Worm (Caenorhabditis elegans): Measurements from ENCODE around the gene Y47C4A.1.
"Not testable (repeated sequence)": the region's sequence is repeated elsewhere in the genome, so short reads cannot be mapped to it uniquely, and the experiment has no call there.

The Y47C4A.1 gene

ce11 chrX:286116-286515 is at the start of gene Y47C4A.1:
TSS of gene Y47C4A.1 (minus strand) at chrX:286216.
- TF ChIP-seq ceh-13 (GFP tag; optimal IDR thresholded peaks at IDR 0.05); F13C5.2 (tag; optimal IDR thresholded peaks at IDR 0.05); hnd-1 (tag; optimal IDR thresholded peaks at IDR 0.05): not testable (repeated sequence)

ce11 chrX:334452-334851 is 48.4 kb upstream of the Y47C4A.1 start:
- TF ChIP-seq aly-1 (tag; optimal IDR thresholded peaks at IDR 0.05) (no peak), hmg-4 (GFP tag; optimal IDR thresholded peaks at IDR 0.05) (no peak), ceh-13 (GFP tag; optimal IDR thresholded peaks at IDR 0.05) (no peak), pes-1 (GFP tag; IDR thresholded peaks at IDR 0.05) (no peak), F13C5.2 (tag; optimal IDR thresholded peaks at IDR 0.05) (no peak), ceh-36 (tag; optimal IDR thresholded peaks at IDR 0.05) (no peak), tra-4 (tag; optimal IDR thresholded peaks at IDR 0.05) (no peak), tbx-11 (GFP tag; IDR thresholded peaks at IDR 0.05) (no peak), flt-1 (GFP tag; IDR thresholded peaks at IDR 0.05) (no peak), hnd-1 (tag; optimal IDR thresholded peaks at IDR 0.05) (no peak), B0310.2 (tag; optimal IDR thresholded peaks at IDR 0.05) (no peak), ets-7 (tag; optimal IDR thresholded peaks at IDR 0.05) (no peak), sea-1 (GFP tag; conservative IDR thresholded peaks at IDR 0.05) (no peak), tbx-37 (GFP tag; conservative IDR thresholded peaks at IDR 0.05) (no peak), hmbx-1 (tag; optimal IDR thresholded peaks at IDR 0.05) (no peak)

ce11 chrX:332643-333042 is 46.6 kb upstream of the Y47C4A.1 start:
- TF ChIP-seq tbx-11 (GFP tag; IDR thresholded peaks at IDR 0.05) = no peak
- TF ChIP-seq hmbx-1 (tag; optimal IDR thresholded peaks at IDR 0.05) = no peak
- TF ChIP-seq tbx-37 (GFP tag; conservative IDR thresholded peaks at IDR 0.05) = no peak
- TF ChIP-seq hmg-4 (GFP tag; optimal IDR thresholded peaks at IDR 0.05) = no peak
- TF ChIP-seq ceh-13 (GFP tag; optimal IDR thresholded peaks at IDR 0.05) = no peak
- no peak for TF ChIP-seq tra-4 (tag; optimal IDR thresholded peaks at IDR 0.05)
- TF ChIP-seq flt-1 (GFP tag; IDR thresholded peaks at IDR 0.05) = no peak
- TF ChIP-seq ets-7 (tag; optimal IDR thresholded peaks at IDR 0.05) = no peak
- no peak for TF ChIP-seq F13C5.2 (tag; optimal IDR thresholded peaks at IDR 0.05)
- TF ChIP-seq sea-1 (GFP tag; conservative IDR thresholded peaks at IDR 0.05) = no peak
- TF ChIP-seq B0310.2 (tag; optimal IDR thresholded peaks at IDR 0.05) = no peak
- TF ChIP-seq hnd-1 (tag; optimal IDR thresholded peaks at IDR 0.05) = no peak
- no peak for TF ChIP-seq pes-1 (GFP tag; IDR thresholded peaks at IDR 0.05)
- TF ChIP-seq scrt-1 (GFP tag; IDR thresholded peaks at IDR 0.05) = no peak
- TF ChIP-seq ceh-36 (tag; optimal IDR thresholded peaks at IDR 0.05) = no peak
- TF ChIP-seq ama-1 (optimal IDR thresholded peaks at IDR 0.05) = no peak

- TF ChIP-seq ceh-13 (GFP tag; optimal IDR thresholded peaks at IDR 0.05) (no peak), sea-1 (GFP tag; conservative IDR thresholded peaks at IDR 0.05) (no peak), ets-7 (tag; optimal IDR thresholded peaks at IDR 0.05) (no peak), hmg-4 (GFP tag; optimal IDR thresholded peaks at IDR 0.05) (no peak), F13C5.2 (tag; optimal IDR thresholded peaks at IDR 0.05) (no peak), tbx-37 (GFP tag; conservative IDR thresholded peaks at IDR 0.05) (no peak), hmbx-1 (tag; optimal IDR thresholded peaks at IDR 0.05) (no peak), scrt-1 (GFP tag; IDR thresholded peaks at IDR 0.05) (no peak), pes-1 (GFP tag; IDR thresholded peaks at IDR 0.05) (no peak), tbx-11 (GFP tag; IDR thresholded peaks at IDR 0.05) (no peak), hnd-1 (tag; optimal IDR thresholded peaks at IDR 0.05) (no peak)
Observed at ce11 chrX:328736-329135, 42.7 kb upstream of the Y47C4A.1 start.

DNA sequence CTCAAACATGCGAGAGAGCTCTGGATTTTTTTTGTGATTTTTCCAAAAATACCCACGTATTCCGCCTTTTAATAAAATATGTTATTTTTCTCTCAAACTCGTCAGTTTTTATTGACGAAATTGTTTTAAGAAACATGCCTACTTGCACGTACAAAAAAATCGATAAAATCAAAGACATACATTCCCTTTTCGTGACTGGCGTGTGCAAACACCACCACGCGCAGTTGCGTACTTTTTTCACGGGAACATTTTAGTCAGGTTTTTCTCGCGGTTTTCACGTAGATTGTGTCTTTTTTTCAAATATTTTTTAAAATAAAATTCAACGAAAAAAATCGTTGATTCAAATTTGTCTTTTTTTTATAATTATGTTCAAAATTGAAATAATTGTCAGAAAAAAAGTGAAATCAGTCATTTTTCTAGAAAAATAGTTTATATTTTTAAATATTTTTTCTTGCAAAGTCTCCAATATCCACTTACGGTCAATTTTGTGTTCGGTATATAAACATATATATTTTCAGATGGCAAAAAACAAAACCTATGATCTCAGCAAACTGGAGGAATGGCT is 39.7 kb upstream of the Y47C4A.1 start, which contains the start of gene M02E1.1:
TSS of gene M02E1.1 (plus strand) at position 515 of the 565 bp plus-strand sequence.
- no peak for TF ChIP-seq scrt-1 (GFP tag; IDR thresholded peaks at IDR 0.05)
- TF ChIP-seq F13C5.2 (tag; optimal IDR thresholded peaks at IDR 0.05) = peak; percentile 2

ce11 chrX:324021-324420 is 38.0 kb upstream of the Y47C4A.1 start:
- no peak for TF ChIP-seq sea-1 (GFP tag; conservative IDR thresholded peaks at IDR 0.05)
- no peak for TF ChIP-seq tbx-11 (GFP tag; IDR thresholded peaks at IDR 0.05)
- no peak for TF ChIP-seq tbx-37 (GFP tag; conservative IDR thresholded peaks at IDR 0.05)
- TF ChIP-seq ceh-36 (tag; optimal IDR thresholded peaks at IDR 0.05) = no peak
- TF ChIP-seq flt-1 (GFP tag; IDR thresholded peaks at IDR 0.05) = no peak
- no peak for TF ChIP-seq aly-1 (tag; optimal IDR thresholded peaks at IDR 0.05)

ce11 chrX:322223-322622 is 36.2 kb upstream of the Y47C4A.1 start, which contains the start of gene M02E1.3:
TSS of gene M02E1.3 (plus strand) at chrX:322523.
- TF ChIP-seq hmbx-1 (tag; optimal IDR thresholded peaks at IDR 0.05); ceh-13 (GFP tag; optimal IDR thresholded peaks at IDR 0.05); tbx-11 (GFP tag; IDR thresholded peaks at IDR 0.05): not testable (repeated sequence)

ce11 chrX:312908-313307 is 26.9 kb upstream of the Y47C4A.1 start, which contains the start of gene M02E1.4:
TSS of gene M02E1.4 (plus strand) at chrX:313274.
- TF ChIP-seq ceh-13 (GFP tag; optimal IDR thresholded peaks at IDR 0.05) = no peak
- no peak for TF ChIP-seq tbx-11 (GFP tag; IDR thresholded peaks at IDR 0.05)
- TF ChIP-seq hnd-1 (tag; optimal IDR thresholded peaks at IDR 0.05) = no peak
- TF ChIP-seq ama-1 (optimal IDR thresholded peaks at IDR 0.05) = no peak
- TF ChIP-seq tra-4 (tag; optimal IDR thresholded peaks at IDR 0.05) = no peak
- TF ChIP-seq ets-7 (tag; optimal IDR thresholded peaks at IDR 0.05) = no peak
- no peak for TF ChIP-seq pes-1 (GFP tag; IDR thresholded peaks at IDR 0.05)
- no peak for TF ChIP-seq flt-1 (GFP tag; IDR thresholded peaks at IDR 0.05)
